Worm (Caenorhabditis elegans) whole organism, mixed stage, embryonic: ENCODE results near the gene syp-2.

Experiments used
- M03D4.4 ChIP-seq: sonication (generic microtip); optimal IDR thresholded peaks from 2 replicates; lab custom pipeline; 2017; ENCODE audit warnings: mild to moderate bottlenecking, missing genetic modification characterization, missing compliant biosample characterization
- bed-3 ChIP-seq: fragments of 200-800 bp; sonication (Bioruptor generic); optimal IDR thresholded peaks from 3 replicates; lab custom pipeline; 2018; ENCODE audit warnings: mild to moderate bottlenecking, missing genetic modification characterization, moderate library complexity, missing compliant biosample characterization
- blmp-1 ChIP-seq: fragments of 150-350 bp; optimal IDR thresholded peaks from 2 replicates; lab custom pipeline; 2014; ENCODE audit warnings: missing biosample characterization, missing genetic modification characterization
- ceh-39 ChIP-seq: fragments of 150-350 bp; optimal IDR thresholded peaks from 2 replicates; lab custom pipeline; 2014; ENCODE audit warnings: missing biosample characterization, missing genetic modification characterization
- ceh-43 ChIP-seq: fragments of 200-800 bp; sonication (Bioruptor generic); optimal IDR thresholded peaks from 2 replicates; lab custom pipeline; 2018; ENCODE audit warnings: mild to moderate bottlenecking, missing genetic modification characterization, moderate library complexity, missing compliant biosample characterization
- ceh-83 ChIP-seq: fragments of 200-800 bp; sonication (Bioruptor generic); optimal IDR thresholded peaks from 2 replicates; lab custom pipeline; 2018; ENCODE audit warnings: mild to moderate bottlenecking, missing genetic modification characterization, missing compliant biosample characterization
- drap-1 ChIP-seq: fragments of 200-800 bp; sonication (Bioruptor generic); optimal IDR thresholded peaks from 3 replicates; lab custom pipeline; 2018; ENCODE audit warnings: mild to moderate bottlenecking, missing genetic modification characterization, missing compliant biosample characterization
- elt-1 ChIP-seq: sonication (generic microtip); optimal IDR thresholded peaks from 2 replicates; lab custom pipeline; 2017; ENCODE audit warnings: missing genetic modification characterization, mild to moderate bottlenecking, missing compliant biosample characterization, antibody characterized with exemption, moderate library complexity, borderline replicate concordance; ENCODE audit not compliant: insufficient read depth
- elt-3 ChIP-seq: fragments of 150-350 bp; optimal IDR thresholded peaks from 2 replicates; lab custom pipeline; 2014; ENCODE audit warnings: missing biosample characterization, missing genetic modification characterization
- flh-1 ChIP-seq: fragments of 200-800 bp; sonication (Bioruptor generic); optimal IDR thresholded peaks from 2 replicates; lab custom pipeline; 2018; ENCODE audit warnings: mild to moderate bottlenecking, missing genetic modification characterization, moderate library complexity, missing compliant biosample characterization
- ham-2 ChIP-seq: fragments of 200-800 bp; sonication (Bioruptor generic); optimal IDR thresholded peaks from 2 replicates; lab custom pipeline; 2018; ENCODE audit warnings: mild to moderate bottlenecking, missing genetic modification characterization, missing compliant biosample characterization
- hlh-1 ChIP-seq: fragments of 150-350 bp; optimal IDR thresholded peaks from 2 replicates; lab custom pipeline; 2014; ENCODE audit warnings: missing biosample characterization, missing genetic modification reagents, missing genetic modification characterization
- lin-13 ChIP-seq: fragments of 150-350 bp; optimal IDR thresholded peaks from 2 replicates; lab custom pipeline; 2014; ENCODE audit warnings: missing biosample characterization, missing genetic modification characterization
- lin-32 ChIP-seq: fragments of 200-800 bp; sonication (Bioruptor generic); optimal IDR thresholded peaks from 2 replicates; lab custom pipeline; 2018; ENCODE audit warnings: mild to moderate bottlenecking, missing genetic modification characterization, missing compliant biosample characterization
- lsy-2 ChIP-seq: fragments of 150-350 bp; optimal IDR thresholded peaks from 2 replicates; lab custom pipeline; 2014; ENCODE audit warnings: missing biosample characterization, missing genetic modification characterization
- mep-1 ChIP-seq: fragments of 150-350 bp; optimal IDR thresholded peaks from 2 replicates; lab custom pipeline; 2017; ENCODE audit warnings: missing biosample characterization, missing genetic modification reagents, missing genetic modification characterization, inconsistent platforms
- mls-2 ChIP-seq: sonication (generic microtip); optimal IDR thresholded peaks from 2 replicates; lab custom pipeline; 2016; ENCODE audit warnings: mild to moderate bottlenecking, missing genetic modification characterization, moderate library complexity, missing compliant biosample characterization
- nhr-12 ChIP-seq: fragments of 150-350 bp; optimal IDR thresholded peaks from 2 replicates; lab custom pipeline; 2014; ENCODE audit warnings: missing biosample characterization, missing genetic modification characterization
- nhr-2 ChIP-seq: fragments of 150-350 bp; optimal IDR thresholded peaks from 2 replicates; lab custom pipeline; 2014; ENCODE audit warnings: missing biosample characterization, missing genetic modification characterization
- nhr-237 ChIP-seq: fragments of 150-350 bp; optimal IDR thresholded peaks from 2 replicates; lab custom pipeline; 2014; ENCODE audit warnings: missing biosample characterization, missing genetic modification characterization
- nhr-28 ChIP-seq: fragments of 150-350 bp; optimal IDR thresholded peaks from 2 replicates; lab custom pipeline; 2014; ENCODE audit warnings: missing biosample characterization, missing genetic modification characterization
- nhr-76 ChIP-seq: sonication (generic microtip); optimal IDR thresholded peaks from 2 replicates; lab custom pipeline; 2017; ENCODE audit warnings: missing biosample characterization, missing genetic modification characterization
- pha-4 ChIP-seq: fragments of 150-350 bp; optimal IDR thresholded peaks from 2 replicates; lab custom pipeline; 2018; ENCODE audit warnings: missing biosample characterization, missing genetic modification reagents, missing genetic modification characterization
- snpc-4 ChIP-seq: fragments of 150-350 bp; optimal IDR thresholded peaks from 2 replicates; lab custom pipeline; 2014; ENCODE audit warnings: missing biosample characterization, missing genetic modification characterization
- sptf-1 ChIP-seq: sonication (generic microtip); optimal IDR thresholded peaks from 2 replicates; lab custom pipeline; 2017; ENCODE audit warnings: mild to moderate bottlenecking, missing genetic modification characterization, moderate library complexity, missing compliant biosample characterization
- tbx-8 ChIP-seq: fragments of 200-800 bp; sonication (Bioruptor generic); optimal IDR thresholded peaks from 2 replicates; lab custom pipeline; 2018; ENCODE audit warnings: mild to moderate bottlenecking, missing genetic modification characterization, moderate library complexity, missing compliant biosample characterization
- unc-120 ChIP-seq: sonication (generic microtip); optimal IDR thresholded peaks from 2 replicates; lab custom pipeline; 2017; ENCODE audit warnings: missing genetic modification characterization, missing compliant biosample characterization; ENCODE audit not compliant: poor library complexity, severe bottlenecking
- unc-39 ChIP-seq: fragments of 150-350 bp; optimal IDR thresholded peaks from 2 replicates; lab custom pipeline; 2014; ENCODE audit warnings: missing biosample characterization, missing genetic modification characterization
- unc-62 ChIP-seq: fragments of 150-350 bp; optimal IDR thresholded peaks from 2 replicates; lab custom pipeline; 2014; ENCODE audit warnings: missing biosample characterization, missing genetic modification reagents, missing genetic modification characterization
- ztf-11 ChIP-seq: fragments of 150-350 bp; optimal IDR thresholded peaks from 2 replicates; lab custom pipeline; 2014; ENCODE audit warnings: missing biosample characterization, missing genetic modification characterization

Gene syp-2

DNA sequence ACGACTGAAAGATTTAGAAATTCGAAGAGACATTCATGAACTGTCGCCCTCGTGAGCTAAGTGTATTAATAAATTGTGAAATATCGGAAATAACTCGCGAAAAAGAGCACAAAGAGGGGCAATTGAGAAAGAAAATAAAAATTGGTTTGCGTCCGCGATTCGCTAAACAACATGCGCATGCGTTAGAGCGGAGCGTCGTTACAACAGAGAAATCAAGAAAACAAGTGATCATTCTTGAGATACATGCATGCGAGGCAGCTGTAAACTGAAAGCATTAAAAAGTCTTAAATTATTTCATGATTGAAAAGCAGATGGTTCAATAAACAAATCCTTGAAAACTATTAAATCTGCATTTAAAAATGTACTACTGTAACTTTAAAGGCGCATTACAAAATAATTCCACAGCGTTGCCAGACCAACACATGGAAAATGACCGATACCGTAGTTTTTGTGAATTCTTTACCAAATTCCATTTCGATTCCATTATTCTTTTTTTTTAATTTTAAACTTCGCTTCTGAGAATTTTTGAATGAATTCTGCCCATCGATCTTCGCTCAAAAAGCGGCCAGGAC lies at the start of gene syp-2, which contains the start of gene cox-16:
syp-2 (plus strand) TSS at position 248 of the 572 bp plus-strand sequence.
cox-16 (minus strand) TSS at position 4 of the 572 bp plus-strand sequence.
- TF ChIP-seq ceh-83 (GFP tag; lab: Kevin White, UChicago) (no peak), drap-1 (GFP tag; lab: Kevin White, UChicago) (no peak), ceh-43 (GFP tag; lab: Kevin White, UChicago) (no peak), unc-62 (no peak), hlh-1 (no peak), sptf-1 (no peak), lsy-2 (tag; lab: Kevin White, UChicago) (no peak), nhr-76 (tag; lab: Kevin White, UChicago) (no peak), mep-1 (tag; lab: Kevin White, UChicago) (no peak), snpc-4 (tag; lab: Kevin White, UChicago) (no peak), elt-3 (tag; lab: Kevin White, UChicago) (no peak), blmp-1 (tag; lab: Kevin White, UChicago) (no peak), unc-39 (tag; lab: Kevin White, UChicago) (no peak), ham-2 (GFP tag; lab: Kevin White, UChicago) (no peak), tbx-8 (no peak), lin-13 (tag; lab: Kevin White, UChicago) (no peak), elt-1 (tag; lab: Kevin White, UChicago) (no peak), unc-120 (no peak), nhr-12 (no peak)

DNA sequence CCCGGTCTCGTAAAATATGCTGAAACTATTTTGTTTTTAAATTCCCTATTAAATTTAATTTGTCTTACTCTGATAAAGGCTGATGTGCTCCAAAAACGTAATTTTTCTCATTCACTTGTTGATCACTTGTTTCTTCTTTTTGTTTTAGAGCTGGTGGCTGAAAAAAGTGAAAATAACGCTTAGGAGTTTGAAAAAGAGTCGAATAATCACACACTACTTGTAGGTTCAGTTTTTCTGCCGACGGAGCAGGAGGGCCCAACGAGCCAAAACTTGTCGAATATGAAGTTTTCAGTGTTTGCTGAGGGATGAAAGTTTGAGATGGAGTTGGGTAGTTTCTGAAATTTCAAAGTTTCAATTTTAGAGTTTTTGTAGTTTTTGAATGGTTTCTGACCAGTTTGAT lies 49.1 kb upstream of the syp-2 start:
- no peak for TF ChIP-seq flh-1 (GFP tag; lab: Kevin White, UChicago)
- no peak for TF ChIP-seq sptf-1
- TF ChIP-seq snpc-4 (tag; lab: Kevin White, UChicago) = no peak
- no peak for TF ChIP-seq elt-3 (tag; lab: Kevin White, UChicago)
- no peak for TF ChIP-seq mls-2 (tag; lab: Kevin White, UChicago)
- TF ChIP-seq ceh-39 (tag; lab: Kevin White, UChicago) = no peak
- TF ChIP-seq unc-62 = no peak
- no peak for TF ChIP-seq ztf-11 (tag; lab: Kevin White, UChicago)
- no peak for TF ChIP-seq M03D4.4 (tag; lab: Kevin White, UChicago)
- TF ChIP-seq nhr-2 = no peak
- no peak for TF ChIP-seq lin-13 (tag; lab: Kevin White, UChicago)
- no peak for TF ChIP-seq nhr-12
- TF ChIP-seq drap-1 (GFP tag; lab: Kevin White, UChicago) = no peak
- no peak for TF ChIP-seq tbx-8
- TF ChIP-seq nhr-76 (tag; lab: Kevin White, UChicago) = no peak
- TF ChIP-seq nhr-237 (tag; lab: Kevin White, UChicago) = no peak
- TF ChIP-seq hlh-1 = no peak

DNA sequence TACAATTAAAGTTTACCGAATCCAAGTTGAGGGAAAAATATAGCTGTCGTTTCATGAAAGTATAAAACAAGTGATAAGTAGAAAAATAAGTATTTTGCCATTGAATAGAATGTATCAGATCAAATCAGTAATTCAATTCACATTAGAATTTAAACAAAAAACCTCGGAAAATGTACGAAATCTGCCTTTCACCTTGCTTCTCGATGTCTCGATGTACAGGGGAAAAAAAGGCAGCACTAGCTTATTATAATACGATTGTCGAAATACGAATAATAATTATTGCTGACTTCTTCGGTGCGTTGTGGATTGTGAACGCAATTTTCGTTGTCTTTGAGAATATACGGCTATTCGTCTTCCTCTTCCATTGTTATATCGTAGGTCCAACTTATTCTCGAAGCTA lies 47.5 kb upstream of the syp-2 start, which contains the start of gene grl-18:
grl-18 (minus strand) TSS at position 101 of the 400 bp plus-strand sequence.
- TF ChIP-seq hlh-1 = no peak
- no peak for TF ChIP-seq drap-1 (GFP tag; lab: Kevin White, UChicago)
- TF ChIP-seq bed-3 = no peak
- no peak for TF ChIP-seq ceh-43 (GFP tag; lab: Kevin White, UChicago)
- no peak for TF ChIP-seq nhr-28 (tag; lab: Kevin White, UChicago)
- TF ChIP-seq elt-3 (tag; lab: Kevin White, UChicago) = no peak

ce11 chrV:5490205-5490604 lies 46.1 kb upstream of the syp-2 start, which contains the start of gene T05C3.6:
T05C3.6 (plus strand) TSS chrV:5490445.
- no peak for TF ChIP-seq nhr-237 (tag; lab: Kevin White, UChicago)
- TF ChIP-seq drap-1 (GFP tag; lab: Kevin White, UChicago) = no peak
- TF ChIP-seq lin-32 = no peak
- TF ChIP-seq hlh-1 = no peak
- TF ChIP-seq nhr-12 = no peak
- TF ChIP-seq pha-4 (tag; lab: Kevin White, UChicago) = no peak
- no peak for TF ChIP-seq mls-2 (tag; lab: Kevin White, UChicago)

ce11 chrV:5493447-5493846 lies 42.8 kb upstream of the syp-2 start, which contains the start of gene T05C3.2:
T05C3.2 (plus strand) TSS chrV:5493747.
- TF ChIP-seq unc-62 = no peak
- no peak for TF ChIP-seq nhr-237 (tag; lab: Kevin White, UChicago)
- TF ChIP-seq lin-13 (tag; lab: Kevin White, UChicago) = no peak
- TF ChIP-seq nhr-12 = no peak
- TF ChIP-seq tbx-8 = no peak
- TF ChIP-seq sptf-1 = no peak
- TF ChIP-seq nhr-76 (tag; lab: Kevin White, UChicago) = no peak
- no peak for TF ChIP-seq drap-1 (GFP tag; lab: Kevin White, UChicago)
- no peak for TF ChIP-seq ceh-83 (GFP tag; lab: Kevin White, UChicago)
- no peak for TF ChIP-seq mls-2 (tag; lab: Kevin White, UChicago)
- no peak for TF ChIP-seq unc-120
- TF ChIP-seq nhr-28 (tag; lab: Kevin White, UChicago) = no peak
